Worm (Caenorhabditis elegans): ENCODE results near the gene Y53G8AM.6.

ce11 chrIII:3248307-3249037, 11.1 kb downstream of the Y53G8AM.6 start, which contains the start of gene nduf-9:
- TF ChIP-seq klf-2 (GFP tag; conservative IDR thresholded peaks at IDR 0.05) (no peak), ref-1 (GFP tag; conservative IDR thresholded peaks at IDR 0.05) (no peak), ztf-29 (GFP tag; IDR thresholded peaks at IDR 0.05) (no peak), med-1 (GFP tag; optimal IDR thresholded peaks at IDR 0.05; ENCODE audit: insufficient read depth) (no peak), ztf-23 (GFP tag; IDR thresholded peaks at IDR 0.05) (no peak), flt-1 (GFP tag; IDR thresholded peaks at IDR 0.05) (no peak), tab-1 (GFP tag; IDR thresholded peaks at IDR 0.05) (no peak), cog-1 (tag; optimal IDR thresholded peaks at IDR 0.05) (no peak), T22C8.4 (GFP tag; IDR thresholded peaks at IDR 0.05) (no peak)

Data from whole organism, midembryonic.